Fruit fly (Drosophila melanogaster) whole organism, embryonic: Measurements from ENCODE around the gene DCTN6-p27.

Experiments
- CG14014 ChIP-seq: fragments of 200-800 bp; sonication (Bioruptor generic); IDR thresholded peaks from 2 replicates; pipeline ENCODE4 v1.3.6; 2022; ENCODE audit warnings: missing biosample characterization, missing genetic modification characterization
- CG14667 ChIP-seq: fragments of 200-800 bp; sonication (Bioruptor generic); IDR thresholded peaks from 2 replicates; pipeline ENCODE4 v1.3.6; 2022; ENCODE audit warnings: missing biosample characterization, missing genetic modification characterization
- CG15011 ChIP-seq: fragments of 200-800 bp; sonication (Bioruptor generic); optimal IDR thresholded peaks from 3 replicates; lab custom pipeline; 2018; ENCODE audit warnings: missing biosample characterization, mild to moderate bottlenecking, missing genetic modification characterization
- CG18262 ChIP-seq: fragments of 200-800 bp; optimal IDR thresholded peaks from 3 replicates; lab custom pipeline; 2019; ENCODE audit warnings: missing biosample characterization, mild to moderate bottlenecking, missing genetic modification characterization, moderate library complexity
- CG3065 ChIP-seq: fragments of 200-800 bp; sonication (Bioruptor generic); optimal IDR thresholded peaks from 2 replicates; lab custom pipeline; 2016; ENCODE audit warnings: missing biosample characterization, missing genetic modification characterization
- CG32532 ChIP-seq: fragments of 200-800 bp; sonication (Bioruptor generic); IDR thresholded peaks from 2 replicates; pipeline ENCODE4 v1.3.6; 2022; ENCODE audit warnings: missing biosample characterization, missing genetic modification characterization
- HmgZ ChIP-seq: fragments of 200-800 bp; sonication (Bioruptor generic); optimal IDR thresholded peaks from 2 replicates; lab custom pipeline; 2018; ENCODE audit warnings: missing biosample characterization, mild to moderate bottlenecking, missing genetic modification characterization
- PHDP ChIP-seq: fragments of 200-800 bp; sonication (Bioruptor generic); optimal IDR thresholded peaks from 3 replicates; lab custom pipeline; 2018; ENCODE audit warnings: missing biosample characterization, mild to moderate bottlenecking, missing genetic modification characterization, moderate library complexity
- ab ChIP-seq: fragments of 200-800 bp; sonication (Bioruptor generic); optimal IDR thresholded peaks from 2 replicates; lab custom pipeline; 2016; ENCODE audit warnings: missing biosample characterization, missing genetic modification characterization
- ap ChIP-seq: fragments of 200-800 bp; sonication (Bioruptor generic); IDR thresholded peaks from 2 replicates; pipeline ENCODE4 v1.3.6; 2022; ENCODE audit warnings: missing biosample characterization, missing genetic modification characterization
- dmrt99B ChIP-seq: fragments of 200-800 bp; sonication (Bioruptor generic); optimal IDR thresholded peaks from 2 replicates; lab custom pipeline; 2018; ENCODE audit warnings: missing biosample characterization, mild to moderate bottlenecking, missing genetic modification characterization, moderate library complexity
- row ChIP-seq: fragments of 200-800 bp; sonication (Bioruptor generic); IDR thresholded peaks from 3 replicates; pipeline ENCODE4 v1.3.6; 2022; ENCODE audit warnings: missing biosample characterization, missing genetic modification characterization
- ssp ChIP-seq: fragments of 200-800 bp; sonication (Bioruptor generic); IDR thresholded peaks from 2 replicates; pipeline ENCODE4 v1.3.6; 2022; ENCODE audit warnings: missing biosample characterization, missing genetic modification characterization
- twi ChIP-seq: fragments of 200-800 bp; optimal IDR thresholded peaks from 2 replicates; lab custom pipeline; 2019; ENCODE audit warnings: missing biosample characterization, mild to moderate bottlenecking, missing genetic modification characterization, moderate library complexity

- TF ChIP-seq HmgZ (tag; lab: Kevin White, UChicago) (no peak), CG14014 (GFP tag; lab: Robert Waterston, UW) (no peak), ssp (no peak), CG18262 (tag; lab: Kevin White, UChicago) (no peak), ap (no peak), PHDP (no peak), row (no peak), dmrt99B (tag; lab: Kevin White, UChicago) (no peak), ab (GFP tag; lab: Kevin White, UChicago) (no peak), CG15011 (GFP tag; lab: Kevin White, UChicago) (no peak), CG3065 (no peak), twi (tag; lab: Kevin White, UChicago) (no peak), CG14667 (GFP tag; lab: Robert Waterston, UW) (no peak), CG32532 (GFP tag; lab: Robert Waterston, UW) (no peak)
Measured at dm6 chr2L:19083320-19083764, 48.8 kb upstream of the DCTN6-p27 start.
